Fruit fly (Drosophila melanogaster): ENCODE data around the gene Patr-1.

Patr-1 gene

dm6 chr3R:17060244-17060664, 16.9 kb downstream of the Patr-1 start:
- TF ChIP-seq fru (GFP tag; optimal IDR thresholded peaks at IDR 0.05) (peak; percentile 16), Dfd (GFP tag; optimal IDR thresholded peaks at IDR 0.05) (no peak), sv (GFP tag; optimal IDR thresholded peaks at IDR 0.05) (peak; percentile 32), Vsx2 (GFP tag; optimal IDR thresholded peaks at IDR 0.05; ENCODE audit: partially characterized antibody) (no peak), sage (GFP tag; optimal IDR thresholded peaks at IDR 0.05) (no peak), foxo (GFP tag; optimal IDR thresholded peaks at IDR 0.05) (peak in 1 of 2 experiments; percentile 20), ey (GFP tag; optimal IDR thresholded peaks at IDR 0.05) (peak; percentile 31), psq (GFP tag; optimal IDR thresholded peaks at IDR 0.05) (peak; percentile 12), woc (GFP tag; optimal IDR thresholded peaks at IDR 0.05) (peak; percentile 20)

- TF ChIP-seq h (GFP tag; optimal IDR thresholded peaks at IDR 0.05), result no peak
- no peak for TF ChIP-seq OdsH (GFP tag; optimal IDR thresholded peaks at IDR 0.05)
- TF ChIP-seq Hr83 (GFP tag; optimal IDR thresholded peaks at IDR 0.05; ENCODE audit: poor library complexity, severe bottlenecking), result no peak
- no peak for TF ChIP-seq brk (GFP tag; optimal IDR thresholded peaks at IDR 0.05)
- TF ChIP-seq tai (GFP tag; optimal IDR thresholded peaks at IDR 0.05), result no peak
- no peak for TF ChIP-seq pan (optimal IDR thresholded peaks at IDR 0.05)
- no peak for TF ChIP-seq CG9705 (GFP tag; optimal IDR thresholded peaks at IDR 0.05)
- TF ChIP-seq N (GFP tag; optimal IDR thresholded peaks at IDR 0.05), result no peak
- TF ChIP-seq HLH106 (tag; optimal IDR thresholded peaks at IDR 0.05), result no peak
- no peak for TF ChIP-seq CrebA (GFP tag; optimal IDR thresholded peaks at IDR 0.05; ENCODE audit: borderline replicate concordance)
- TF ChIP-seq Vsx2 (GFP tag; optimal IDR thresholded peaks at IDR 0.05; ENCODE audit: partially characterized antibody), result no peak
- TF ChIP-seq sage (GFP tag; optimal IDR thresholded peaks at IDR 0.05), result no peak
- no peak for TF ChIP-seq Jra (GFP tag; optimal IDR thresholded peaks at IDR 0.05)
- no peak for TF ChIP-seq Abd-B (GFP tag; optimal IDR thresholded peaks at IDR 0.05)
- no peak for TF ChIP-seq Hr78 (GFP tag; optimal IDR thresholded peaks at IDR 0.05)
- no peak for TF ChIP-seq jim (GFP tag; optimal IDR thresholded peaks at IDR 0.05)
- TF ChIP-seq GATAd (GFP tag; optimal IDR thresholded peaks at IDR 0.05), result no peak
- TF ChIP-seq Dif (GFP tag; optimal IDR thresholded peaks at IDR 0.05; ENCODE audit: partially characterized antibody), result no peak
- TF ChIP-seq br (GFP tag; optimal IDR thresholded peaks at IDR 0.05), result no peak
These were observed 17.5 kb downstream of the Patr-1 start for dm6 chr3R:17060809-17061394.

- no peak for TF ChIP-seq Sp1 (GFP tag; optimal IDR thresholded peaks at IDR 0.05)
- no peak for TF ChIP-seq GATAd (GFP tag; optimal IDR thresholded peaks at IDR 0.05)
- TF ChIP-seq lola (GFP tag; optimal IDR thresholded peaks at IDR 0.05), result no peak
- TF ChIP-seq Rel (GFP tag; optimal IDR thresholded peaks at IDR 0.05), result peak; percentile 61
- no peak for TF ChIP-seq Rel (tag; optimal IDR thresholded peaks at IDR 0.05)
- no peak for TF ChIP-seq Hr78 (GFP tag; optimal IDR thresholded peaks at IDR 0.05)
- peak; percentile 29 for TF ChIP-seq Vsx2 (GFP tag; optimal IDR thresholded peaks at IDR 0.05; ENCODE audit: partially characterized antibody)
- no peak for TF ChIP-seq foxo (GFP tag; optimal IDR thresholded peaks at IDR 0.05)
- no peak for TF ChIP-seq h (GFP tag; optimal IDR thresholded peaks at IDR 0.05)
- TF ChIP-seq woc (GFP tag; optimal IDR thresholded peaks at IDR 0.05), result no peak
- no peak for TF ChIP-seq CG32264 (GFP tag; optimal IDR thresholded peaks at IDR 0.05)
- no peak for TF ChIP-seq CrebA (GFP tag; optimal IDR thresholded peaks at IDR 0.05; ENCODE audit: borderline replicate concordance)
- TF ChIP-seq sv (GFP tag; optimal IDR thresholded peaks at IDR 0.05), result no peak
- no peak for TF ChIP-seq CG9705 (GFP tag; optimal IDR thresholded peaks at IDR 0.05)
- no peak for TF ChIP-seq N (GFP tag; optimal IDR thresholded peaks at IDR 0.05)
- no peak for TF ChIP-seq Mio (GFP tag; optimal IDR thresholded peaks at IDR 0.05)
- TF ChIP-seq Hr83 (GFP tag; optimal IDR thresholded peaks at IDR 0.05; ENCODE audit: poor library complexity, severe bottlenecking), result peak; percentile 38
- no peak for TF ChIP-seq jim (GFP tag; optimal IDR thresholded peaks at IDR 0.05)
- no peak for TF ChIP-seq Hnf4 (GFP tag; optimal IDR thresholded peaks at IDR 0.05)
- TF ChIP-seq br (GFP tag; optimal IDR thresholded peaks at IDR 0.05), result no peak
- TF ChIP-seq Myc (optimal IDR thresholded peaks at IDR 0.05), result no peak
- peak; percentile 56 for TF ChIP-seq Dif (GFP tag; optimal IDR thresholded peaks at IDR 0.05; ENCODE audit: partially characterized antibody)
- TF ChIP-seq fru (GFP tag; optimal IDR thresholded peaks at IDR 0.05), result peak; percentile 32
- no peak for TF ChIP-seq Jra (GFP tag; optimal IDR thresholded peaks at IDR 0.05)
- TF ChIP-seq tai (GFP tag; optimal IDR thresholded peaks at IDR 0.05), result no peak
- TF ChIP-seq dsf (GFP tag; optimal IDR thresholded peaks at IDR 0.05; ENCODE audit: borderline replicate concordance), result no peak
- TF ChIP-seq psq (GFP tag; optimal IDR thresholded peaks at IDR 0.05), result peak; percentile 7
- TF ChIP-seq dl (GFP tag; optimal IDR thresholded peaks at IDR 0.05; ENCODE audit: insufficient read depth in 1 of 2, partially characterized antibody in 2 of 2), result peak in 1 of 2 experiments; percentile 9
- TF ChIP-seq sage (GFP tag; optimal IDR thresholded peaks at IDR 0.05), result no peak
- no peak for TF ChIP-seq ey (GFP tag; optimal IDR thresholded peaks at IDR 0.05)
- TF ChIP-seq dmrt93B (GFP tag; optimal IDR thresholded peaks at IDR 0.05), result no peak
- no peak for TF ChIP-seq rgr (GFP tag; optimal IDR thresholded peaks at IDR 0.05)
- TF ChIP-seq brk (GFP tag; optimal IDR thresholded peaks at IDR 0.05), result peak; percentile 79
- no peak for TF ChIP-seq pan (optimal IDR thresholded peaks at IDR 0.05)
- peak; percentile 2 for TF ChIP-seq HLH106 (tag; optimal IDR thresholded peaks at IDR 0.05)
- no peak for TF ChIP-seq OdsH (GFP tag; optimal IDR thresholded peaks at IDR 0.05)
- TF ChIP-seq usp (GFP tag; optimal IDR thresholded peaks at IDR 0.05), result no peak
- no peak for TF ChIP-seq Dfd (GFP tag; optimal IDR thresholded peaks at IDR 0.05)
- no peak for TF ChIP-seq Abd-B (GFP tag; optimal IDR thresholded peaks at IDR 0.05)
These were observed 18.5 kb downstream of the Patr-1 start for dm6 chr3R:17061736-17062371.

Measured in whole organism, wandering third instar larva.